Worm (Caenorhabditis elegans) whole organism, mixed stage, embryonic: ENCODE results near the gene fis-2.

Experiments
- blmp-1 ChIP-seq: fragments of 150-350 bp; optimal IDR thresholded peaks from 2 replicates; lab custom pipeline; 2014; ENCODE audit warnings: missing biosample characterization, missing genetic modification characterization
- ces-1 ChIP-seq: fragments of 150-350 bp; optimal IDR thresholded peaks from 2 replicates; lab custom pipeline; 2014; ENCODE audit warnings: missing biosample characterization, missing genetic modification reagents, missing genetic modification characterization
- cnd-1 ChIP-seq: fragments of 200-800 bp; sonication (Bioruptor generic); optimal IDR thresholded peaks from 2 replicates; lab custom pipeline; 2018; ENCODE audit warnings: mild to moderate bottlenecking, missing genetic modification characterization, missing compliant biosample characterization
- lin-32 ChIP-seq: fragments of 200-800 bp; sonication (Bioruptor generic); optimal IDR thresholded peaks from 2 replicates; lab custom pipeline; 2018; ENCODE audit warnings: mild to moderate bottlenecking, missing genetic modification characterization, missing compliant biosample characterization
- lsy-2 ChIP-seq: fragments of 150-350 bp; optimal IDR thresholded peaks from 2 replicates; lab custom pipeline; 2014; ENCODE audit warnings: missing biosample characterization, missing genetic modification characterization
- mep-1 ChIP-seq: fragments of 150-350 bp; optimal IDR thresholded peaks from 2 replicates; lab custom pipeline; 2017; ENCODE audit warnings: missing biosample characterization, missing genetic modification reagents, missing genetic modification characterization, inconsistent platforms
- nhr-237 ChIP-seq: fragments of 150-350 bp; optimal IDR thresholded peaks from 2 replicates; lab custom pipeline; 2014; ENCODE audit warnings: missing biosample characterization, missing genetic modification characterization
- nhr-76 ChIP-seq: sonication (generic microtip); optimal IDR thresholded peaks from 2 replicates; lab custom pipeline; 2017; ENCODE audit warnings: missing biosample characterization, missing genetic modification characterization
- unc-120 ChIP-seq: sonication (generic microtip); optimal IDR thresholded peaks from 2 replicates; lab custom pipeline; 2017; ENCODE audit warnings: missing genetic modification characterization, missing compliant biosample characterization; ENCODE audit not compliant: poor library complexity, severe bottlenecking
- ztf-11 ChIP-seq: fragments of 150-350 bp; optimal IDR thresholded peaks from 2 replicates; lab custom pipeline; 2014; ENCODE audit warnings: missing biosample characterization, missing genetic modification characterization

ce11 chrX:8243116-8243515, 41.9 kb downstream of the fis-2 start:
- no peak for TF ChIP-seq blmp-1 (tag; lab: Kevin White, UChicago)
- TF ChIP-seq ztf-11 (tag; lab: Kevin White, UChicago): no peak
- TF ChIP-seq nhr-237: no peak
- TF ChIP-seq mep-1: no peak
- no peak for TF ChIP-seq cnd-1 (tag; lab: Kevin White, UChicago)
- no peak for TF ChIP-seq lsy-2 (tag; lab: Kevin White, UChicago)
- TF ChIP-seq unc-120 (tag; lab: Kevin White, UChicago): no peak
- no peak for TF ChIP-seq ces-1 (GFP tag; lab: Kevin White, UChicago)
- TF ChIP-seq lin-32 (GFP tag; lab: Kevin White, UChicago): no peak
- no peak for TF ChIP-seq nhr-76 (tag; lab: Kevin White, UChicago)
